Fruit fly (Drosophila melanogaster): ENCODE results near the gene Ip259.

The Ip259 gene

DNA sequence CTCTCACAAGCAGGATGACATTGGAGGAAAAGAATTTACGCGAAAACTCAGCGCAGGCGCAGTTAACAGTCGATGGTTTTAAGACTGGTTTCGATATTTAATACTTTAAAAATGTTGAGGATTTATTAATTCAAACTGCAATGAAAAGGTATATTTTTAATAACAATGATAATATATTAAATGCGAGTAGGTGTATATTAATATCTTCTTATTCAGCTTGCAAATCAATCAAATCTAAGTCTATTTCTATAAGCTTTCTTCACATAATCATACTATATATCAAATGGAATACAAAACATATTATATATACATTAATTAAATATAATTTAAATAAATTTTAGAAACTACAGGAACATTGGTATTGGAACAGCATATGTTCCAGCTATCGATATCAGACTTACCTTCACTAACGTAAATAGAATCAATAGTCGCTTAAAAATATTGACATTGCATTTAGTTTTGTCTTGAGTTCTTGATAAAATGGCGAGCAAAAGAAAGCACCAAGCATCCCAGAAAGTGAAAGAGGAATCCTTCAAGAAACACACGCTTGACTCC lies 27.5 kb downstream of the Ip259 start, which contains the start of the genes TBC1D16 and holn1 (continued):
- TF ChIP-seq pan (optimal IDR thresholded peaks at IDR 0.05) = no peak
- TF ChIP-seq pan (GFP tag; optimal IDR thresholded peaks at IDR 0.05 in 1 of 2, IDR thresholded peaks at IDR 0.05 in 1 of 2) = no peak
- no peak for TF ChIP-seq CG11456 (GFP tag; IDR thresholded peaks at IDR 0.05)
- TF ChIP-seq wor (GFP tag; IDR thresholded peaks at IDR 0.05) = no peak
- no peak for TF ChIP-seq Jarid2 (GFP tag; optimal IDR thresholded peaks at IDR 0.05)
- no peak for TF ChIP-seq CG10543 (GFP tag; optimal IDR thresholded peaks at IDR 0.05)
- TF ChIP-seq CG2712 (tag; optimal IDR thresholded peaks at IDR 0.05) = peak; percentile 30
- peak; percentile 52; the same call in 2 of the 3 replicates for TF ChIP-seq HLH4C (GFP tag; IDR thresholded peaks at IDR 0.05; ENCODE audit: partially characterized antibody)
- no peak for TF ChIP-seq HLH3B (GFP tag; IDR thresholded peaks at IDR 0.05)
- TF ChIP-seq inv (GFP tag; IDR thresholded peaks at IDR 0.05; ENCODE audit: partially characterized antibody) = no peak
- TF ChIP-seq mam (GFP tag; optimal IDR thresholded peaks at IDR 0.05) = no peak
- peak; percentile 41 for TF ChIP-seq CG13296 (GFP tag; optimal IDR thresholded peaks at IDR 0.05)
- TF ChIP-seq Dll (GFP tag; IDR thresholded peaks at IDR 0.05; ENCODE audit: partially characterized antibody) = peak; percentile 75
- no peak for TF ChIP-seq Kr (GFP tag; optimal IDR thresholded peaks at IDR 0.05)
- TF ChIP-seq Drgx (GFP tag; IDR thresholded peaks at IDR 0.05) = no peak
- TF ChIP-seq CG13624 (GFP tag; optimal IDR thresholded peaks at IDR 0.05) = no peak
- no peak for TF ChIP-seq CG10209 (GFP tag; optimal IDR thresholded peaks at IDR 0.05)
- TF ChIP-seq CG15696 (tag; optimal IDR thresholded peaks at IDR 0.05) = peak; percentile 29
- TF ChIP-seq esg (GFP tag; conservative IDR thresholded peaks at IDR 0.05) = no peak
- no peak for TF ChIP-seq toy (GFP tag; IDR thresholded peaks at IDR 0.05)
- TF ChIP-seq Dad (GFP tag; optimal IDR thresholded peaks at IDR 0.05) = no peak
- no peak for TF ChIP-seq nau (GFP tag; optimal IDR thresholded peaks at IDR 0.05)
- TF ChIP-seq CG34224 (GFP tag; IDR thresholded peaks at IDR 0.05; ENCODE audit: partially characterized antibody) = peak; percentile 45; the same call in 2 of the 3 replicates
- no peak for TF ChIP-seq CG14667 (GFP tag; IDR thresholded peaks at IDR 0.05)
- peak; percentile 5; the same call in 1 of the 3 replicates for TF ChIP-seq zen2 (GFP tag; IDR thresholded peaks at IDR 0.05; ENCODE audit: partially characterized antibody)
- TF ChIP-seq CG7271 (tag; optimal IDR thresholded peaks at IDR 0.05) = no peak
- no peak for TF ChIP-seq CG34376 (GFP tag; optimal IDR thresholded peaks at IDR 0.05)
- peak; percentile 44 for TF ChIP-seq stwl (tag; optimal IDR thresholded peaks at IDR 0.05)
- no peak for TF ChIP-seq lmd (GFP tag; IDR thresholded peaks at IDR 0.05)
- no peak for TF ChIP-seq ci (GFP tag; IDR thresholded peaks at IDR 0.05)
- no peak for TF ChIP-seq Rx (GFP tag; IDR thresholded peaks at IDR 0.05)
- no peak for TF ChIP-seq sens (GFP tag)
- TF ChIP-seq sim (GFP tag; IDR thresholded peaks at IDR 0.05) = no peak
- no peak for TF ChIP-seq CG9932 (GFP tag; IDR thresholded peaks at IDR 0.05)
- no peak for TF ChIP-seq Deaf1 (tag; optimal IDR thresholded peaks at IDR 0.05)
- no peak for TF ChIP-seq vfl (GFP tag; optimal IDR thresholded peaks at IDR 0.05)
- TF ChIP-seq ken (GFP tag; IDR thresholded peaks at IDR 0.05) = no peak
- peak; percentile 37 for TF ChIP-seq CG12659 (GFP tag; optimal IDR thresholded peaks at IDR 0.05)
- no peak for TF ChIP-seq repo (GFP tag; optimal IDR thresholded peaks at IDR 0.05)
- TF ChIP-seq en (GFP tag; optimal IDR thresholded peaks at IDR 0.05) = no peak
- TF ChIP-seq CG12219 (GFP tag; optimal IDR thresholded peaks at IDR 0.05) = no peak
- TF ChIP-seq Elba2 (GFP tag; optimal IDR thresholded peaks at IDR 0.05) = no peak
- TF ChIP-seq Asciz (GFP tag; optimal IDR thresholded peaks at IDR 0.05) = no peak
- TF ChIP-seq gem (tag; optimal IDR thresholded peaks at IDR 0.05) = no peak
- TF ChIP-seq CG12155 (GFP tag; optimal IDR thresholded peaks at IDR 0.05) = no peak
- peak; percentile 15 for TF ChIP-seq nmo (GFP tag; optimal IDR thresholded peaks at IDR 0.05)
- no peak for TF ChIP-seq CG9727 (GFP tag; optimal IDR thresholded peaks at IDR 0.05)
- no peak for TF ChIP-seq CG9215 (GFP tag; IDR thresholded peaks at IDR 0.05)
- no peak for TF ChIP-seq CG12942 (GFP tag; optimal IDR thresholded peaks at IDR 0.05)
- TF ChIP-seq CG16813 (GFP tag; IDR thresholded peaks at IDR 0.05; ENCODE audit: partially characterized antibody) = 0 out of 3 replicates have a peak, but pooled peaks have one; percentile 13
- no peak for TF ChIP-seq pum (GFP tag; optimal IDR thresholded peaks at IDR 0.05)
